Worm (Caenorhabditis elegans) whole organism, young adult: ENCODE data around the gene F35E12.2.

Source experiments
- ZK185.1 ChIP-seq: sonication (generic microtip); optimal IDR thresholded peaks from 2 replicates; lab custom pipeline; 2016; ENCODE audit warnings: mild to moderate bottlenecking, missing genetic modification characterization, missing compliant biosample characterization; ENCODE audit not compliant: poor library complexity, severe bottlenecking
- cebp-1 ChIP-seq, 2 experiments: fragments of 200-800 bp in 1 of 2; sonication (Bioruptor generic) in 1 of 2; sonication (generic microtip) in 1 of 2; IDR thresholded peaks in 1 of 2; optimal IDR thresholded peaks in 1 of 2; 2 replicates each; pipeline versions ENCODE4 v1.3.6 to Lab custom; 2017 to 2022; ENCODE audit warnings: missing compliant biosample characterization in 2 of 2, missing genetic modification characterization in 2 of 2, mild to moderate bottlenecking in 1 of 2, missing genetic modification reagents in 1 of 2, moderate library complexity in 1 of 2
- ets-4 ChIP-seq: fragments of 200-800 bp; sonication (Bioruptor generic); optimal IDR thresholded peaks from 2 replicates; lab custom pipeline; 2018; ENCODE audit warnings: mild to moderate bottlenecking, missing genetic modification characterization, missing compliant biosample characterization
- him-1 ChIP-seq: sonication (generic microtip); optimal IDR thresholded peaks from 2 replicates; lab custom pipeline; 2016; ENCODE audit warnings: missing genotype, missing genetic modification reagents, missing genetic modification characterization, missing compliant biosample characterization
- hlh-26 ChIP-seq: fragments of 200-800 bp; sonication (Bioruptor generic); conservative IDR thresholded peaks from 2 replicates; pipeline ENCODE4 v1.3.6; 2022; ENCODE audit warnings: missing genetic modification reagents, missing genetic modification characterization, missing compliant biosample characterization
- madf-6 ChIP-seq: fragments of 200-800 bp; sonication (Bioruptor generic); IDR thresholded peaks from 2 replicates; pipeline ENCODE4 v1.3.6; 2022; ENCODE audit warnings: missing genetic modification reagents, missing genetic modification characterization, missing compliant biosample characterization
- nfya-1 ChIP-seq: sonication (generic microtip); optimal IDR thresholded peaks from 2 replicates; lab custom pipeline; 2017; ENCODE audit warnings: antibody characterized with exemption, missing compliant biosample characterization, missing genetic modification characterization, borderline replicate concordance; ENCODE audit not compliant: insufficient read depth
- nhr-80 ChIP-seq: sonication (generic microtip); optimal IDR thresholded peaks from 2 replicates; lab custom pipeline; 2016; ENCODE audit warnings: missing genetic modification characterization, missing compliant biosample characterization
- repo-1 ChIP-seq: sonication (generic microtip); optimal IDR thresholded peaks from 2 replicates; lab custom pipeline; 2017; ENCODE audit warnings: mild to moderate bottlenecking, missing genetic modification characterization, missing compliant biosample characterization
- snpc-1.3 ChIP-seq: sonication (generic microtip); optimal IDR thresholded peaks from 2 replicates; lab custom pipeline; 2017; ENCODE audit warnings: missing genetic modification characterization, mild to moderate bottlenecking, missing compliant biosample characterization, antibody characterized with exemption, moderate library complexity, missing genotype, missing genetic modification reagents; ENCODE audit not compliant: insufficient read depth
- snpc-4 ChIP-seq, 5 experiments: fragments of 150-350 bp in 1 of 5; sonication (generic microtip) in 4 of 5; optimal IDR thresholded peaks; 2 replicates each; lab custom pipeline; 2014 to 2018; ENCODE audit warnings: missing genetic modification characterization in 5 of 5, missing biosample characterization in 3 of 5, antibody characterized with exemption in 2 of 5, mild to moderate bottlenecking in 2 of 5, missing compliant biosample characterization in 2 of 5, missing genotype in 2 of 5, moderate library complexity in 2 of 5, missing genetic modification reagents in 1 of 5
- tlf-1 ChIP-seq: fragments of 200-800 bp; sonication (Bioruptor generic); optimal IDR thresholded peaks from 2 replicates; lab custom pipeline; 2018; ENCODE audit warnings: mild to moderate bottlenecking, missing genetic modification characterization, missing compliant biosample characterization
- xnd-1 ChIP-seq: sonication (generic microtip); optimal IDR thresholded peaks from 2 replicates; lab custom pipeline; 2016; ENCODE audit warnings: missing genotype, missing genetic modification reagents, missing genetic modification characterization, missing compliant biosample characterization
- zim-3 ChIP-seq: sonication (generic microtip); optimal IDR thresholded peaks from 2 replicates; lab custom pipeline; 2017; ENCODE audit warnings: mild to moderate bottlenecking, missing genetic modification characterization, moderate library complexity, missing compliant biosample characterization

DNA sequence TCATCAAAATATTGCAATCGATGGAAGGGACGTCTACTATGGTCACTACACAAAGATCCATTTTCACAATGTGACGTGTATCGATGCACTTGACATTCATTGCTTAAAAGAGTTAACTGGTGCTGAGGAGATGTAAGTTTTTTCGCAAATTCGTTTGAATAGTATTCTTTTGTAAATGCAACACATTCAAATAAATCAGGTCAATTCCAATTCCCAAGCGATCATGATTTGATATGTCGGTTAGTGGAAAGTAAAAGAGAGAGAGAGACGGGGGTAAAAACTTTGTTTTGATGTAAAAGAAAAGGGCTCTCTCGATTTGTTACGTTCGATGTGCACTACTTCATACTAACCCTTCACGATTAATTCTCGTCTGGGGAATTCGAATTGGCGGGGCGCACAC lies 34.4 kb downstream of the F35E12.2 start:
- no peak for TF ChIP-seq him-1 (tag; lab: Kevin White, UChicago)
- TF ChIP-seq nhr-80: no peak
- TF ChIP-seq ets-4 (GFP tag; lab: Kevin White, UChicago): no peak
- no peak for TF ChIP-seq madf-6
- TF ChIP-seq cebp-1 (GFP tag; IDR thresholded peaks at IDR 0.05; lab: Robert Waterston, UW): no peak
- TF ChIP-seq cebp-1 (tag; optimal IDR thresholded peaks at IDR 0.05; lab: Kevin White, UChicago): no peak
- TF ChIP-seq xnd-1: no peak
- no peak for TF ChIP-seq snpc-4 (GFP tag; optimal IDR thresholded peaks at IDR 0.05; lab: Kevin White, UChicago)
- TF ChIP-seq snpc-4 (tag; optimal IDR thresholded peaks at IDR 0.05; lab: Kevin White, UChicago): no peak
- no peak for TF ChIP-seq ZK185.1 (tag; lab: Kevin White, UChicago)
- no peak for TF ChIP-seq snpc-1.3 (tag; lab: Kevin White, UChicago)
- no peak for TF ChIP-seq hlh-26 (GFP tag; lab: Robert Waterston, UW)
- no peak for TF ChIP-seq zim-3 (tag; lab: Kevin White, UChicago)
- TF ChIP-seq nfya-1 (tag; lab: Kevin White, UChicago): no peak
- TF ChIP-seq repo-1 (tag; lab: Kevin White, UChicago): no peak
- TF ChIP-seq tlf-1: no peak
